Worm (Caenorhabditis elegans) whole organism, midembryonic: Measurements from ENCODE around the gene idpp-5.

ENCODE experiments used
- T22C8.4 ChIP-seq: fragments of 200-800 bp; sonication (Bioruptor generic); IDR thresholded peaks from 2 replicates; pipeline ENCODE4 v1.3.6; 2022; ENCODE audit warnings: missing genetic modification characterization, missing compliant biosample characterization
- cog-1 ChIP-seq: sonication (generic microtip); optimal IDR thresholded peaks from 2 replicates; lab custom pipeline; 2016; ENCODE audit warnings: missing genetic modification characterization, missing compliant biosample characterization
- flt-1 ChIP-seq: fragments of 200-800 bp; sonication (Bioruptor generic); IDR thresholded peaks from 2 replicates; pipeline ENCODE4 v1.3.6; 2022; ENCODE audit warnings: missing genetic modification characterization, missing compliant biosample characterization
- klf-2 ChIP-seq: fragments of 200-800 bp; sonication (Bioruptor generic); conservative IDR thresholded peaks from 2 replicates; pipeline ENCODE4 v1.3.6; 2022; ENCODE audit warnings: missing genetic modification reagents, missing genetic modification characterization, missing compliant biosample characterization
- med-1 ChIP-seq: sonication (generic microtip); optimal IDR thresholded peaks from 2 replicates; lab custom pipeline; 2017; ENCODE audit warnings: missing genetic modification characterization, mild to moderate bottlenecking, missing compliant biosample characterization, antibody characterized with exemption, missing genetic modification reagents; ENCODE audit not compliant: insufficient read depth
- ztf-23 ChIP-seq: fragments of 200-800 bp; sonication (Bioruptor generic); IDR thresholded peaks from 2 replicates; pipeline ENCODE4 v1.3.6; 2022; ENCODE audit warnings: missing genetic modification reagents, missing genetic modification characterization, missing compliant biosample characterization
- ztf-29 ChIP-seq: fragments of 200-800 bp; sonication (Bioruptor generic); IDR thresholded peaks from 2 replicates; pipeline ENCODE4 v1.3.6; 2022; ENCODE audit warnings: missing genetic modification reagents, missing genetic modification characterization, missing compliant biosample characterization

DNA sequence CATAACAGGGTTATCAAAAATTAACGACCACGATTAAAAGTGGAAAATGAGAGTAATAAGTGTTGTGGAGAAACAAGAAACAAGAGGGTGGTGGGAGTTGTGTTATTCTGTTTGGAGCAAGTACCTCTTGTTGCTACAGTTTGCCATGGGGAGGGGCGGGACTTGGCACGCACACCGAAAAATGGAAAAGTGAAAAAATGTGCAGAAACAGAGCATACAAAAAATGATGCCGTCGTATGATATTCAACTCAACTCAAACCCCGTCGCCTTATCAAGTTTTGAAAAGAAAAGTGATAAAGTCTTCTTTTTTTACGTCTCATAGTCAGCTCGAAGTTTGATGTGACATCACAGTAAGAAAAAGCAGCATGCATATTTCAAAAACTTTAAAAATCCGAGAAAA lies 28.1 kb upstream of the idpp-5 start:
- TF ChIP-seq ztf-29 (GFP tag; lab: Robert Waterston, UW) = no peak
- no peak for TF ChIP-seq med-1 (GFP tag; lab: Kevin White, UChicago)
- no peak for TF ChIP-seq klf-2
- no peak for TF ChIP-seq flt-1 (GFP tag; lab: Robert Waterston, UW)
- no peak for TF ChIP-seq cog-1 (tag; lab: Kevin White, UChicago)
- no peak for TF ChIP-seq ztf-23 (GFP tag; lab: Robert Waterston, UW)
- no peak for TF ChIP-seq T22C8.4
